Fruit fly (Drosophila melanogaster) whole organism, embryonic: ENCODE results near the gene fry.

Experiments used
- Bdp1 ChIP-seq: fragments of 200-800 bp; sonication (Bioruptor generic); optimal IDR thresholded peaks from 3 replicates; lab custom pipeline; 2016; ENCODE audit warnings: missing biosample characterization, missing genetic modification characterization
- Bgb ChIP-seq: fragments of 200-800 bp; sonication (Bioruptor generic); IDR thresholded peaks from 2 replicates; pipeline ENCODE4 v1.3.6; 2022; ENCODE audit warnings: missing biosample characterization, missing genetic modification characterization; ENCODE audit not compliant: partially characterized antibody
- CG10267 ChIP-seq: fragments of 200-800 bp; sonication (Bioruptor generic); optimal IDR thresholded peaks from 2 replicates; lab custom pipeline; 2018; ENCODE audit warnings: missing biosample characterization, mild to moderate bottlenecking, missing genetic modification characterization, moderate library complexity
- CG11085 ChIP-seq: fragments of 200-800 bp; sonication (Bioruptor generic); IDR thresholded peaks from 2 replicates; pipeline ENCODE4 v1.3.6; 2022; ENCODE audit warnings: missing biosample characterization, missing genetic modification characterization
- CG13424 ChIP-seq: fragments of 200-800 bp; sonication (Bioruptor generic); optimal IDR thresholded peaks from 2 replicates; lab custom pipeline; 2019; ENCODE audit warnings: missing biosample characterization, mild to moderate bottlenecking, missing genetic modification characterization, moderate library complexity
- CG13894 ChIP-seq: fragments of 200-800 bp; sonication (Bioruptor generic); optimal IDR thresholded peaks from 3 replicates; lab custom pipeline; 2018; ENCODE audit warnings: missing biosample characterization, mild to moderate bottlenecking, missing genetic modification characterization, moderate library complexity
- CG15514 ChIP-seq: fragments of 200-800 bp; sonication (Bioruptor generic); optimal IDR thresholded peaks from 3 replicates; lab custom pipeline; 2017; ENCODE audit warnings: missing biosample characterization, missing genetic modification characterization, mild to moderate bottlenecking, moderate library complexity, missing genetic modification reagents
- CG17359 ChIP-seq: fragments of 200-800 bp; sonication (Bioruptor generic); optimal IDR thresholded peaks from 3 replicates; lab custom pipeline; 2018; ENCODE audit warnings: missing biosample characterization, mild to moderate bottlenecking, missing genetic modification characterization, moderate library complexity
- CG2199 ChIP-seq: fragments of 200-800 bp; sonication (Bioruptor generic); IDR thresholded peaks from 3 replicates; pipeline ENCODE4 v1.3.6; 2022; ENCODE audit warnings: missing biosample characterization, missing genetic modification characterization
- CG30403 ChIP-seq: fragments of 200-800 bp; sonication (Bioruptor generic); optimal IDR thresholded peaks from 3 replicates; lab custom pipeline; 2016; ENCODE audit warnings: missing biosample characterization, missing genetic modification characterization
- CG31388 ChIP-seq: fragments of 200-800 bp; sonication (Bioruptor generic); optimal IDR thresholded peaks from 2 replicates; lab custom pipeline; 2016; ENCODE audit warnings: missing biosample characterization, missing genetic modification characterization
- CG42726 ChIP-seq: fragments of 200-800 bp; sonication (Bioruptor generic); IDR thresholded peaks from 2 replicates; pipeline ENCODE4 v1.3.6; 2022; ENCODE audit warnings: missing biosample characterization, missing genetic modification characterization; ENCODE audit not compliant: partially characterized antibody
- CG7357 ChIP-seq: fragments of 200-800 bp; sonication (Bioruptor generic); IDR thresholded peaks from 3 replicates; pipeline ENCODE4 v1.3.6; 2022; ENCODE audit warnings: missing biosample characterization, missing genetic modification characterization
- CG8388 ChIP-seq: fragments of 200-800 bp; sonication (Bioruptor generic); optimal IDR thresholded peaks from 2 replicates; lab custom pipeline; 2019; ENCODE audit warnings: missing biosample characterization, mild to moderate bottlenecking, missing genetic modification characterization, moderate library complexity
- CG9797 ChIP-seq: fragments of 200-800 bp; sonication (Bioruptor generic); optimal IDR thresholded peaks from 3 replicates; lab custom pipeline; 2018; ENCODE audit warnings: missing biosample characterization, mild to moderate bottlenecking, missing genetic modification characterization
- CG9817 ChIP-seq: fragments of 200-800 bp; sonication (Bioruptor generic); optimal IDR thresholded peaks from 2 replicates; lab custom pipeline; 2018; ENCODE audit warnings: missing biosample characterization, mild to moderate bottlenecking, missing genetic modification characterization, moderate library complexity
- CTCF ChIP-seq: fragments of 200-800 bp; sonication (Bioruptor generic); optimal IDR thresholded peaks from 2 replicates; lab custom pipeline; 2017; ENCODE audit warnings: missing biosample characterization, mild to moderate bottlenecking, missing genetic modification characterization, moderate library complexity
- Chrac-16 ChIP-seq: fragments of 200-800 bp; sonication (Bioruptor generic); optimal IDR thresholded peaks from 3 replicates; lab custom pipeline; 2016; ENCODE audit warnings: missing biosample characterization, missing genetic modification characterization
- Dp ChIP-seq: fragments of 200-800 bp; sonication (Bioruptor generic); optimal IDR thresholded peaks from 2 replicates; lab custom pipeline; 2018; ENCODE audit warnings: missing biosample characterization, mild to moderate bottlenecking, missing genetic modification characterization, moderate library complexity
- Ets97D ChIP-seq: fragments of 200-800 bp; sonication (Bioruptor generic); optimal IDR thresholded peaks from 3 replicates; lab custom pipeline; 2016; ENCODE audit warnings: missing biosample characterization, missing genetic modification characterization
- H15 ChIP-seq: fragments of 200-800 bp; sonication (Bioruptor generic); IDR thresholded peaks from 3 replicates; pipeline ENCODE4 v1.3.6; 2022; ENCODE audit warnings: missing biosample characterization, missing genetic modification characterization
- Max ChIP-seq: fragments of 200-800 bp; sonication (Bioruptor generic); optimal IDR thresholded peaks from 2 replicates; lab custom pipeline; 2016; ENCODE audit warnings: missing biosample characterization, mild to moderate bottlenecking, missing genetic modification characterization
- Ravus ChIP-seq: fragments of 200-800 bp; sonication (Bioruptor generic); IDR thresholded peaks from 2 replicates; pipeline ENCODE4 v1.3.6; 2022; ENCODE audit warnings: missing biosample characterization, missing genetic modification characterization
- TFAM ChIP-seq: fragments of 200-800 bp; sonication (Bioruptor generic); optimal IDR thresholded peaks from 2 replicates; lab custom pipeline; 2017; ENCODE audit warnings: missing biosample characterization, missing genetic modification characterization, inconsistent platforms
- Vsx1 ChIP-seq: fragments of 200-800 bp; sonication (Bioruptor generic); optimal IDR thresholded peaks from 2 replicates; lab custom pipeline; 2017; ENCODE audit warnings: missing biosample characterization, mild to moderate bottlenecking, missing genetic modification characterization, missing genetic modification reagents
- abd-A ChIP-seq: fragments of 200-800 bp; sonication (Bioruptor generic); optimal IDR thresholded peaks from 3 replicates; lab custom pipeline; 2019; ENCODE audit warnings: missing biosample characterization, mild to moderate bottlenecking, missing genetic modification characterization, moderate library complexity
- ac ChIP-seq: fragments of 200-800 bp; sonication (Bioruptor generic); optimal IDR thresholded peaks from 3 replicates; lab custom pipeline; 2017; ENCODE audit warnings: missing biosample characterization, mild to moderate bottlenecking, missing genetic modification characterization
- ap ChIP-seq: fragments of 200-800 bp; sonication (Bioruptor generic); IDR thresholded peaks from 2 replicates; pipeline ENCODE4 v1.3.6; 2022; ENCODE audit warnings: missing biosample characterization, missing genetic modification characterization
- chn ChIP-seq: fragments of 200-800 bp; sonication (Bioruptor generic); optimal IDR thresholded peaks from 2 replicates; lab custom pipeline; 2016; ENCODE audit warnings: missing biosample characterization, missing genetic modification characterization
- cwo ChIP-seq: fragments of 200-800 bp; sonication (Bioruptor generic); optimal IDR thresholded peaks from 3 replicates; lab custom pipeline; 2017; ENCODE audit warnings: missing biosample characterization, missing genetic modification characterization, mild to moderate bottlenecking, moderate library complexity, missing genetic modification reagents
- dmrt99B ChIP-seq: fragments of 200-800 bp; sonication (Bioruptor generic); optimal IDR thresholded peaks from 2 replicates; lab custom pipeline; 2018; ENCODE audit warnings: missing biosample characterization, mild to moderate bottlenecking, missing genetic modification characterization, moderate library complexity
- fd3F ChIP-seq: fragments of 200-800 bp; sonication (Bioruptor generic); optimal IDR thresholded peaks from 2 replicates; lab custom pipeline; 2018; ENCODE audit warnings: missing biosample characterization, mild to moderate bottlenecking, missing genetic modification characterization, moderate library complexity
- fru ChIP-seq: fragments of >200 bp; optimal IDR thresholded peaks from 2 replicates; lab custom pipeline; 2017
- kni ChIP-seq: fragments of 200-800 bp; sonication (Bioruptor generic); optimal IDR thresholded peaks from 3 replicates; lab custom pipeline; 2017; ENCODE audit warnings: mild to moderate bottlenecking, missing biosample characterization, missing genetic modification reagents, missing genetic modification characterization
- knrl ChIP-seq: fragments of 200-800 bp; sonication (Bioruptor generic); IDR thresholded peaks from 3 replicates; pipeline ENCODE4 v1.3.6; 2022; ENCODE audit warnings: missing biosample characterization, missing genetic modification characterization; ENCODE audit not compliant: partially characterized antibody
- lab ChIP-seq: fragments of 200-800 bp; sonication (Bioruptor generic); optimal IDR thresholded peaks from 3 replicates; lab custom pipeline; 2017; ENCODE audit warnings: missing biosample characterization, missing genetic modification characterization, mild to moderate bottlenecking, moderate library complexity, missing genetic modification reagents
- lov ChIP-seq, 2 experiments: fragments of 200-800 bp in 1 of 2; fragments of >200 bp in 1 of 2; sonication (Bioruptor generic) in 1 of 2; IDR thresholded peaks in 1 of 2; optimal IDR thresholded peaks in 1 of 2; 2 replicates in 1 of 2; 3 replicates in 1 of 2; pipeline versions ENCODE4 v1.3.6 to Lab custom; 2017 to 2022; ENCODE audit warnings: missing biosample characterization in 1 of 2, missing genetic modification characterization in 1 of 2
- maf-S ChIP-seq: fragments of 200-800 bp; sonication (Bioruptor generic); optimal IDR thresholded peaks from 2 replicates; lab custom pipeline; 2016; ENCODE audit warnings: missing biosample characterization, missing genetic modification characterization
- nmo ChIP-seq: fragments of 200-800 bp; sonication (Bioruptor generic); optimal IDR thresholded peaks from 2 replicates; lab custom pipeline; 2018; ENCODE audit warnings: missing biosample characterization, mild to moderate bottlenecking, missing genetic modification characterization, moderate library complexity
- pnt ChIP-seq: fragments of 200-800 bp; sonication (Bioruptor generic); optimal IDR thresholded peaks from 3 replicates; lab custom pipeline; 2016; ENCODE audit warnings: missing biosample characterization, missing genetic modification characterization
- prd ChIP-seq, 3 experiments: fragments of >200 bp in 2 of 3; fragments of 200-800 bp in 1 of 3; sonication (Bioruptor generic) in 1 of 3; optimal IDR thresholded peaks in 2 of 3; IDR thresholded peaks in 1 of 3; 2 replicates in 2 of 3; 3 replicates in 1 of 3; pipeline versions ENCODE4 v1.3.6 to Lab custom; 2017 to 2022; ENCODE audit warnings: missing biosample characterization in 1 of 3, missing genetic modification characterization in 1 of 3
- repo ChIP-seq: fragments of 200-800 bp; sonication (Bioruptor generic); optimal IDR thresholded peaks from 2 replicates; lab custom pipeline; 2016; ENCODE audit warnings: missing biosample characterization, missing genetic modification characterization
- salm ChIP-seq: fragments of 200-800 bp; sonication (Bioruptor generic); optimal IDR thresholded peaks from 2 replicates; lab custom pipeline; 2018; ENCODE audit warnings: missing biosample characterization, mild to moderate bottlenecking, missing genetic modification characterization
- slbo ChIP-seq: fragments of 200-800 bp; sonication (Bioruptor generic); IDR thresholded peaks from 2 replicates; pipeline ENCODE4 v1.3.6; 2022; ENCODE audit warnings: missing biosample characterization, missing genetic modification characterization
- sna ChIP-seq: fragments of 200-800 bp; sonication (Bioruptor generic); IDR thresholded peaks from 2 replicates; pipeline ENCODE4 v1.3.6; 2022; ENCODE audit warnings: missing biosample characterization, missing genetic modification characterization; ENCODE audit not compliant: partially characterized antibody
- sqz ChIP-seq: fragments of 200-800 bp; sonication (Bioruptor generic); optimal IDR thresholded peaks from 3 replicates; lab custom pipeline; 2018; ENCODE audit warnings: missing biosample characterization, mild to moderate bottlenecking, missing genetic modification characterization
- stwl ChIP-seq: fragments of 200-800 bp; sonication (Bioruptor generic); optimal IDR thresholded peaks from 3 replicates; lab custom pipeline; 2018; ENCODE audit warnings: missing biosample characterization, mild to moderate bottlenecking, missing genetic modification characterization, moderate library complexity
- unpg ChIP-seq: fragments of 200-800 bp; sonication (Bioruptor generic); optimal IDR thresholded peaks from 3 replicates; lab custom pipeline; 2018; ENCODE audit warnings: missing biosample characterization, mild to moderate bottlenecking, missing genetic modification characterization, moderate library complexity

The fry gene

dm6 chr3L:9613960-9614588 is 64.8 kb downstream of the fry start (continued):
- TF ChIP-seq CG11085 (GFP tag; lab: Robert Waterston, UW), result peak; percentile 70; the same call in 1 of the 2 replicates
- TF ChIP-seq Vsx1 (GFP tag; lab: Kevin White, UChicago), result peak; percentile 42
- peak; percentile 97 for TF ChIP-seq CTCF (GFP tag; lab: Kevin White, UChicago)
- TF ChIP-seq CG31388, result peak; percentile 42
- peak; percentile 89 for TF ChIP-seq slbo (GFP tag; lab: Robert Waterston, UW)
- TF ChIP-seq CG2199 (GFP tag; lab: Robert Waterston, UW), result peak; percentile 88
- peak; percentile 76 for TF ChIP-seq CG42726 (GFP tag; lab: Robert Waterston, UW)
- no peak for TF ChIP-seq unpg (GFP tag; lab: Kevin White, UChicago)
- peak; percentile 51 for TF ChIP-seq CG17359 (tag; lab: Kevin White, UChicago)
- no peak for TF ChIP-seq sna (GFP tag; lab: Robert Waterston, UW)
- TF ChIP-seq CG13894 (tag; lab: Kevin White, UChicago), result peak; percentile 13
- TF ChIP-seq Chrac-16, result peak; percentile 16
- TF ChIP-seq prd (optimal IDR thresholded peaks at IDR 0.05; lab: Kevin White, UChicago), result no peak
- TF ChIP-seq prd (GFP tag; IDR thresholded peaks at IDR 0.05; lab: Robert Waterston, UW), result peak; percentile 59; the same call in 2 of the 3 replicates
- TF ChIP-seq nmo (GFP tag; lab: Kevin White, UChicago), result peak; percentile 14
- no peak for TF ChIP-seq TFAM (GFP tag; lab: Kevin White, UChicago)
- TF ChIP-seq lov (optimal IDR thresholded peaks at IDR 0.05; lab: Kevin White, UChicago), result no peak
- no peak for TF ChIP-seq lov (GFP tag; IDR thresholded peaks at IDR 0.05; lab: Robert Waterston, UW)
- peak; percentile 53 for TF ChIP-seq CG30403 (GFP tag; lab: Kevin White, UChicago)
- no peak for TF ChIP-seq CG8388 (GFP tag; lab: Kevin White, UChicago)
- TF ChIP-seq repo (GFP tag; lab: Kevin White, UChicago), result peak; percentile 51
- TF ChIP-seq CG7357, result no peak; the same call in 2 of the 3 replicates
- no peak for TF ChIP-seq Ravus (GFP tag; lab: Robert Waterston, UW)
- TF ChIP-seq fru (lab: Kevin White, UChicago), result no peak
- TF ChIP-seq CG9817 (tag; lab: Kevin White, UChicago), result peak; percentile 58
- peak; percentile 98 for TF ChIP-seq CG10267 (tag; lab: Kevin White, UChicago)
- no peak for TF ChIP-seq ac (GFP tag; lab: Kevin White, UChicago)
- peak; percentile 91 for TF ChIP-seq stwl (tag; lab: Kevin White, UChicago)
- TF ChIP-seq pnt (GFP tag; lab: Kevin White, UChicago), result peak; percentile 69
- TF ChIP-seq Max (GFP tag; lab: Kevin White, UChicago), result peak; percentile 16
- no peak for TF ChIP-seq Bdp1 (GFP tag; lab: Kevin White, UChicago)
- no peak for TF ChIP-seq cwo (GFP tag; lab: Kevin White, UChicago)
- peak; percentile 44; the same call in 1 of the 3 replicates for TF ChIP-seq knrl (GFP tag; lab: Robert Waterston, UW)
- TF ChIP-seq chn (GFP tag; lab: Kevin White, UChicago), result no peak
- TF ChIP-seq maf-S (GFP tag; lab: Kevin White, UChicago), result peak; percentile 35
- TF ChIP-seq CG13424 (tag; lab: Kevin White, UChicago), result no peak
- peak; percentile 3 for TF ChIP-seq dmrt99B (tag; lab: Kevin White, UChicago)
- TF ChIP-seq lab (GFP tag; lab: Kevin White, UChicago), result no peak
- TF ChIP-seq sqz, result no peak
- peak; percentile 90 for TF ChIP-seq Dp
- peak; percentile 15 for TF ChIP-seq Ets97D (GFP tag; lab: Kevin White, UChicago)
- TF ChIP-seq ap, result no peak
- peak; percentile 29; the same call in 2 of the 3 replicates for TF ChIP-seq H15 (GFP tag; lab: Robert Waterston, UW)
- peak; percentile 51 for TF ChIP-seq CG15514
- no peak for TF ChIP-seq fd3F (GFP tag; lab: Kevin White, UChicago)
- TF ChIP-seq kni (GFP tag; lab: Kevin White, UChicago), result no peak
- peak; percentile 10 for TF ChIP-seq CG9797
- TF ChIP-seq salm (tag; lab: Kevin White, UChicago), result no peak
- TF ChIP-seq Bgb, result peak; percentile 52; the same call in 1 of the 2 replicates
- no peak for TF ChIP-seq abd-A
